Worm (Caenorhabditis elegans): ENCODE results near the gene Y39E4B.13.

DNA sequence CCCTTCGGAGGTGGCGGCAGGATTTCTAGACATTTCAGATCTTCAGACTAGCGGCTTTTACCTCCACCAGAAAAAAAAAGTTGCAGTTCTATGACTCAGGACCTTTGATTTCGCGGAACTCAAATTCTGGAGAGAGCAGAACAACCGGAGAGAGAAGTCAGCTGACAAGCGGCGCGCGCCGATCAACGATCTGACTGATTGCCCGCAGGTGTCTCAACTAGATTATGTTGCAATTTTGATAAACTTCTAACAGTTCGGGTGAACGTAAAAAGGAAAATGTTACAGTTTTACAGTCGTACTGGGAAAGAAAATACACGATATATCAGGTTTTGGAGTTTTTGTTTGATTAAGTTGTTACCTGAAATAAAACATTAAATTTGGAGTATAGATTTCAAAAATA is 27.9 kb upstream of the Y39E4B.13 start:
- TF ChIP-seq sup-37 (GFP tag; optimal IDR thresholded peaks at IDR 0.05) (no peak), Y116A8C.19 (tag; optimal IDR thresholded peaks at IDR 0.05; ENCODE audit: borderline replicate concordance) (no peak)

All from whole organism, L1 larva.